Fruit fly (Drosophila melanogaster) whole organism, embryonic: ENCODE measurements around the gene Secp43.

ENCODE experiments used
- ATbp ChIP-seq: fragments of 200-800 bp; sonication (Bioruptor generic); optimal IDR thresholded peaks from 2 replicates; lab custom pipeline; 2017; ENCODE audit warnings: missing biosample characterization, mild to moderate bottlenecking, missing genetic modification characterization, missing genetic modification reagents
- Abd-B ChIP-seq: fragments of 200-800 bp; sonication (Bioruptor generic); optimal IDR thresholded peaks from 2 replicates; lab custom pipeline; 2018; ENCODE audit warnings: missing biosample characterization, mild to moderate bottlenecking, missing genetic modification characterization, moderate library complexity
- Aef1 ChIP-seq: fragments of 200-800 bp; sonication (Bioruptor generic); IDR thresholded peaks from 3 replicates; pipeline ENCODE4 v1.3.6; 2022; ENCODE audit warnings: missing biosample characterization, missing genetic modification characterization
- Bgb ChIP-seq: fragments of 200-800 bp; sonication (Bioruptor generic); IDR thresholded peaks from 2 replicates; pipeline ENCODE4 v1.3.6; 2022; ENCODE audit warnings: missing biosample characterization, missing genetic modification characterization; ENCODE audit not compliant: partially characterized antibody
- CG10565 ChIP-seq: fragments of 200-800 bp; sonication (Bioruptor generic); optimal IDR thresholded peaks from 3 replicates; lab custom pipeline; 2016; ENCODE audit warnings: missing biosample characterization, mild to moderate bottlenecking, missing genetic modification characterization
- CG12071 ChIP-seq: fragments of 200-800 bp; sonication (Bioruptor generic); optimal IDR thresholded peaks from 3 replicates; lab custom pipeline; 2018; ENCODE audit warnings: missing biosample characterization, mild to moderate bottlenecking, missing genetic modification characterization
- CG12104 ChIP-seq: fragments of 200-800 bp; sonication (Bioruptor generic); optimal IDR thresholded peaks from 3 replicates; lab custom pipeline; 2016; ENCODE audit warnings: missing biosample characterization, missing genetic modification characterization
- CG12219 ChIP-seq: fragments of 200-800 bp; sonication (Bioruptor generic); optimal IDR thresholded peaks from 3 replicates; lab custom pipeline; 2018; ENCODE audit warnings: missing biosample characterization, mild to moderate bottlenecking, missing genetic modification characterization
- CG12659 ChIP-seq: fragments of 200-800 bp; sonication (Bioruptor generic); optimal IDR thresholded peaks from 3 replicates; lab custom pipeline; 2017; ENCODE audit warnings: mild to moderate bottlenecking, missing biosample characterization, missing genetic modification reagents, missing genetic modification characterization
- CG12942 ChIP-seq: fragments of 200-800 bp; sonication (Bioruptor generic); optimal IDR thresholded peaks from 3 replicates; lab custom pipeline; 2016; ENCODE audit warnings: missing biosample characterization, missing genetic modification characterization
- CG14441 ChIP-seq: fragments of 200-800 bp; sonication (Bioruptor generic); IDR thresholded peaks from 2 replicates; pipeline ENCODE4 v1.3.6; 2022; ENCODE audit warnings: missing biosample characterization, missing genetic modification characterization
- CG15073 ChIP-seq: fragments of 200-800 bp; sonication (Bioruptor generic); optimal IDR thresholded peaks from 2 replicates; lab custom pipeline; 2016; ENCODE audit warnings: missing biosample characterization, missing genetic modification characterization
- CG15514 ChIP-seq: fragments of 200-800 bp; sonication (Bioruptor generic); optimal IDR thresholded peaks from 3 replicates; lab custom pipeline; 2017; ENCODE audit warnings: missing biosample characterization, missing genetic modification characterization, mild to moderate bottlenecking, moderate library complexity, missing genetic modification reagents
- CG17385 ChIP-seq: fragments of 200-800 bp; sonication (Bioruptor generic); optimal IDR thresholded peaks from 3 replicates; lab custom pipeline; 2018; ENCODE audit warnings: missing biosample characterization, mild to moderate bottlenecking, missing genetic modification characterization
- CG17612 ChIP-seq: fragments of 200-800 bp; sonication (Bioruptor generic); IDR thresholded peaks from 2 replicates; pipeline ENCODE4 v1.3.6; 2022; ENCODE audit warnings: missing biosample characterization, missing genetic modification characterization
- CG18262 ChIP-seq: fragments of 200-800 bp; optimal IDR thresholded peaks from 3 replicates; lab custom pipeline; 2019; ENCODE audit warnings: missing biosample characterization, mild to moderate bottlenecking, missing genetic modification characterization, moderate library complexity
- CG2199 ChIP-seq: fragments of 200-800 bp; sonication (Bioruptor generic); IDR thresholded peaks from 3 replicates; pipeline ENCODE4 v1.3.6; 2022; ENCODE audit warnings: missing biosample characterization, missing genetic modification characterization
- CG2875 ChIP-seq: fragments of 200-800 bp; sonication (Bioruptor generic); optimal IDR thresholded peaks from 2 replicates; lab custom pipeline; 2017; ENCODE audit warnings: missing biosample characterization, mild to moderate bottlenecking, missing genetic modification characterization, missing genetic modification reagents
- CG30020 ChIP-seq: fragments of 200-800 bp; optimal IDR thresholded peaks from 2 replicates; lab custom pipeline; 2019; ENCODE audit warnings: missing biosample characterization, mild to moderate bottlenecking, missing genetic modification characterization, moderate library complexity
- CG33557 ChIP-seq: fragments of 200-800 bp; sonication (Bioruptor generic); optimal IDR thresholded peaks from 2 replicates; lab custom pipeline; 2019; ENCODE audit warnings: missing biosample characterization, mild to moderate bottlenecking, missing genetic modification characterization, moderate library complexity
- CG34376 ChIP-seq: fragments of 200-800 bp; sonication (Bioruptor generic); optimal IDR thresholded peaks from 2 replicates; lab custom pipeline; 2018; ENCODE audit warnings: missing biosample characterization, mild to moderate bottlenecking, missing genetic modification characterization
- CG4328 ChIP-seq: fragments of 200-800 bp; sonication (Bioruptor generic); optimal IDR thresholded peaks from 3 replicates; lab custom pipeline; 2017; ENCODE audit warnings: missing biosample characterization, missing genetic modification reagents, missing genetic modification characterization
- CG6175 ChIP-seq: fragments of 200-800 bp; sonication (Bioruptor generic); IDR thresholded peaks from 3 replicates; pipeline ENCODE4 v1.3.6; 2022; ENCODE audit warnings: missing biosample characterization, missing genetic modification characterization
- CG7987 ChIP-seq: fragments of 200-800 bp; sonication (Bioruptor generic); optimal IDR thresholded peaks from 2 replicates; lab custom pipeline; 2018; ENCODE audit warnings: missing biosample characterization, mild to moderate bottlenecking, missing genetic modification characterization, moderate library complexity
- CG8388 ChIP-seq: fragments of 200-800 bp; sonication (Bioruptor generic); optimal IDR thresholded peaks from 2 replicates; lab custom pipeline; 2019; ENCODE audit warnings: missing biosample characterization, mild to moderate bottlenecking, missing genetic modification characterization, moderate library complexity
- CHES-1-like ChIP-seq: fragments of 200-800 bp; sonication (Bioruptor generic); optimal IDR thresholded peaks from 2 replicates; lab custom pipeline; 2016; ENCODE audit warnings: missing biosample characterization, missing genetic modification characterization
- Dek ChIP-seq: fragments of 200-800 bp; sonication (Bioruptor generic); optimal IDR thresholded peaks from 3 replicates; lab custom pipeline; 2019; ENCODE audit warnings: missing biosample characterization, mild to moderate bottlenecking, missing genetic modification characterization, moderate library complexity
- Dip3 ChIP-seq: fragments of 200-800 bp; sonication (Bioruptor generic); optimal IDR thresholded peaks from 3 replicates; lab custom pipeline; 2016; ENCODE audit warnings: missing biosample characterization, missing genetic modification characterization
- Dll ChIP-seq: fragments of 200-800 bp; sonication (Bioruptor generic); IDR thresholded peaks from 4 replicates; pipeline ENCODE4 v1.3.6; 2022; ENCODE audit warnings: missing biosample characterization, missing genetic modification characterization; ENCODE audit not compliant: partially characterized antibody
- Ets65A ChIP-seq: fragments of 200-800 bp; sonication (Bioruptor generic); peaks from one replicate; lab custom pipeline; 2016; ENCODE audit warnings: missing biosample characterization, missing genetic modification characterization
- HHEX ChIP-seq: fragments of 200-800 bp; sonication (Bioruptor generic); optimal IDR thresholded peaks from 3 replicates; lab custom pipeline; 2017; ENCODE audit warnings: missing biosample characterization, mild to moderate bottlenecking, missing genetic modification characterization, missing genetic modification reagents
- Hand ChIP-seq: fragments of 200-800 bp; sonication (Bioruptor generic); optimal IDR thresholded peaks from 2 replicates; lab custom pipeline; 2017; ENCODE audit warnings: mild to moderate bottlenecking, missing biosample characterization, missing genetic modification reagents, missing genetic modification characterization
- HmgZ ChIP-seq: fragments of 200-800 bp; sonication (Bioruptor generic); optimal IDR thresholded peaks from 2 replicates; lab custom pipeline; 2018; ENCODE audit warnings: missing biosample characterization, mild to moderate bottlenecking, missing genetic modification characterization
- Lpt ChIP-seq: fragments of >200 bp; optimal IDR thresholded peaks from 2 replicates; lab custom pipeline; 2018; ENCODE audit warnings: missing biosample characterization, missing genetic modification characterization
- NK7.1 ChIP-seq: fragments of 200-800 bp; sonication (Bioruptor generic); optimal IDR thresholded peaks from 3 replicates; lab custom pipeline; 2016; ENCODE audit warnings: missing biosample characterization, missing genetic modification characterization
- Neu2 ChIP-seq: fragments of 200-800 bp; sonication (Bioruptor generic); optimal IDR thresholded peaks from 3 replicates; lab custom pipeline; 2016; ENCODE audit warnings: missing biosample characterization, missing genetic modification characterization, borderline replicate concordance
- Oli ChIP-seq: fragments of 200-800 bp; sonication (Bioruptor generic); optimal IDR thresholded peaks from 2 replicates; lab custom pipeline; 2018; ENCODE audit warnings: missing biosample characterization, mild to moderate bottlenecking, missing genetic modification characterization, moderate library complexity
- Side ChIP-seq: fragments of 200-800 bp; sonication (Bioruptor generic); optimal IDR thresholded peaks from 2 replicates; lab custom pipeline; 2016; ENCODE audit warnings: missing biosample characterization, missing genetic modification characterization
- Sox102F ChIP-seq: fragments of 200-800 bp; sonication (Bioruptor generic); optimal IDR thresholded peaks from 2 replicates; lab custom pipeline; 2018; ENCODE audit warnings: missing biosample characterization, mild to moderate bottlenecking, missing genetic modification characterization, moderate library complexity
- TFAM ChIP-seq: fragments of 200-800 bp; sonication (Bioruptor generic); optimal IDR thresholded peaks from 2 replicates; lab custom pipeline; 2017; ENCODE audit warnings: missing biosample characterization, missing genetic modification characterization, inconsistent platforms
- YL-1 ChIP-seq: fragments of 200-800 bp; sonication (Bioruptor generic); optimal IDR thresholded peaks from 3 replicates; lab custom pipeline; 2017; ENCODE audit warnings: missing biosample characterization, mild to moderate bottlenecking, missing genetic modification characterization
- btn ChIP-seq: fragments of 200-800 bp; sonication (Bioruptor generic); optimal IDR thresholded peaks from 2 replicates; lab custom pipeline; 2016; ENCODE audit warnings: missing biosample characterization, missing genetic modification characterization
- chif ChIP-seq, 2 experiments: fragments of 200-800 bp; sonication (Bioruptor generic); optimal IDR thresholded peaks; 3 replicates each; lab custom pipeline; 2016; ENCODE audit warnings: missing biosample characterization in 2 of 2, missing genetic modification characterization in 2 of 2
- danr ChIP-seq: fragments of 200-800 bp; sonication (Bioruptor generic); IDR thresholded peaks from 2 replicates; pipeline ENCODE4 v1.3.6; 2022; ENCODE audit warnings: missing biosample characterization, missing genetic modification characterization
- ewg ChIP-seq: fragments of 200-800 bp; sonication (Bioruptor generic); optimal IDR thresholded peaks from 3 replicates; lab custom pipeline; 2017; ENCODE audit warnings: mild to moderate bottlenecking, missing biosample characterization, missing genetic modification reagents, missing genetic modification characterization
- eyg ChIP-seq: fragments of 200-800 bp; sonication (Bioruptor generic); optimal IDR thresholded peaks from 3 replicates; lab custom pipeline; 2016; ENCODE audit warnings: missing biosample characterization, missing genetic modification characterization
- gsb ChIP-seq: fragments of 200-800 bp; sonication (Bioruptor generic); IDR thresholded peaks from 2 replicates; pipeline ENCODE4 v1.3.6; 2022; ENCODE audit warnings: missing biosample characterization, missing genetic modification characterization
- kah ChIP-seq: fragments of 200-800 bp; sonication (Bioruptor generic); optimal IDR thresholded peaks from 2 replicates; lab custom pipeline; 2018; ENCODE audit warnings: missing biosample characterization, mild to moderate bottlenecking, missing genetic modification characterization
- lbe ChIP-seq: fragments of 200-800 bp; sonication (Bioruptor generic); optimal IDR thresholded peaks from 2 replicates; lab custom pipeline; 2016; ENCODE audit warnings: missing biosample characterization, mild to moderate bottlenecking, missing genetic modification characterization
- usp ChIP-seq: fragments of >200 bp; optimal IDR thresholded peaks from 2 replicates; lab custom pipeline; 2017; ENCODE audit warnings: missing biosample characterization, missing genetic modification characterization

Secp43 gene

dm6 chr2L:4454009-4454689, at the start of gene Secp43, which contains the start of gene ND-B8 (continued):
- TF ChIP-seq CG10565 (no peak), Abd-B (GFP tag; lab: Kevin White, UChicago) (peak; percentile 45), danr (GFP tag; lab: Robert Waterston, UW) (no peak), NK7.1 (no peak), Hand (GFP tag; lab: Kevin White, UChicago) (no peak), CG14441 (no peak), Lpt (GFP tag; lab: Kevin White, UChicago) (no peak), CG30020 (peak; percentile 18), HmgZ (tag; lab: Kevin White, UChicago) (peak; percentile 73), Dek (tag; lab: Kevin White, UChicago) (peak; percentile 27), CG17612 (GFP tag; lab: Robert Waterston, UW) (no peak), HHEX (GFP tag; lab: Kevin White, UChicago) (no peak), YL-1 (GFP tag; lab: Kevin White, UChicago) (peak; percentile 41), CG6175 (no peak), chif (GFP tag; optimal IDR thresholded peaks at IDR 0.05; lab: Kevin White, UChicago) (no peak), CG33557 (GFP tag; lab: Kevin White, UChicago) (no peak), gsb (GFP tag; lab: Robert Waterston, UW) (no peak), CHES-1-like (GFP tag; lab: Kevin White, UChicago) (peak; percentile 46), Ets65A (peak; percentile 31), Neu2 (peak; percentile 45), CG15073 (GFP tag; lab: Kevin White, UChicago) (no peak), CG34376 (GFP tag; lab: Kevin White, UChicago) (peak; percentile 82), CG12071 (GFP tag; lab: Kevin White, UChicago) (no peak), kah (GFP tag; lab: Kevin White, UChicago) (no peak), Side (no peak), TFAM (GFP tag; lab: Kevin White, UChicago) (no peak), CG12942 (no peak), btn (GFP tag; lab: Kevin White, UChicago) (no peak), Sox102F (no peak), ATbp (GFP tag; lab: Kevin White, UChicago) (no peak), CG4328 (GFP tag; lab: Kevin White, UChicago) (no peak), Aef1 (GFP tag; lab: Robert Waterston, UW) (no peak), CG17385 (GFP tag; lab: Kevin White, UChicago) (no peak), CG12659 (GFP tag; lab: Kevin White, UChicago) (peak; percentile 69), Bgb (GFP tag; lab: Robert Waterston, UW) (peak; percentile 84), usp (no peak), CG12219 (no peak), lbe (no peak), CG15514 (GFP tag; lab: Kevin White, UChicago) (peak; percentile 75), CG18262 (no peak), Dip3 (GFP tag; lab: Kevin White, UChicago) (no peak), CG2875 (GFP tag; lab: Kevin White, UChicago) (no peak), eyg (GFP tag; lab: Kevin White, UChicago) (no peak), Dll (GFP tag; lab: Robert Waterston, UW) (peak; percentile 77), ewg (peak; percentile 4), Oli (tag; lab: Kevin White, UChicago) (no peak), CG8388 (GFP tag; lab: Kevin White, UChicago) (no peak), CG2199 (GFP tag; lab: Robert Waterston, UW) (0 out of 3 replicates have a peak, but pooled peaks have one; percentile 24), CG12104 (GFP tag; lab: Kevin White, UChicago) (no peak), CG7987 (GFP tag; lab: Kevin White, UChicago) (no peak)
